Fruit fly (Drosophila melanogaster) whole organism, pupa: Measurements from ENCODE around the gene CG10137.

Experiments used
- CG10348 ChIP-seq: fragments of 200-800 bp; sonication (Bioruptor generic); IDR thresholded peaks from 2 replicates; pipeline ENCODE4 v1.3.6; 2022; ENCODE audit warnings: missing biosample characterization, missing genetic modification characterization
- CG12605 ChIP-seq: fragments of 200-800 bp; sonication (Bioruptor generic); IDR thresholded peaks from 2 replicates; pipeline ENCODE4 v1.3.6; 2022; ENCODE audit warnings: missing biosample characterization, missing genetic modification characterization
- CG13204 ChIP-seq: fragments of 200-800 bp; sonication (Bioruptor generic); optimal IDR thresholded peaks from 2 replicates; lab custom pipeline; 2018; ENCODE audit warnings: missing biosample characterization, mild to moderate bottlenecking, missing genetic modification characterization, moderate library complexity
- CG14655 ChIP-seq: fragments of 200-800 bp; sonication (Bioruptor generic); optimal IDR thresholded peaks from 3 replicates; lab custom pipeline; 2017; ENCODE audit warnings: mild to moderate bottlenecking, missing biosample characterization, missing genetic modification reagents, missing genetic modification characterization
- CG15710 ChIP-seq: fragments of 200-800 bp; sonication (Bioruptor generic); optimal IDR thresholded peaks from 2 replicates; lab custom pipeline; 2018; ENCODE audit warnings: missing biosample characterization, mild to moderate bottlenecking, missing genetic modification characterization, moderate library complexity
- CG17806 ChIP-seq: fragments of 200-800 bp; sonication (Bioruptor generic); optimal IDR thresholded peaks from 2 replicates; lab custom pipeline; 2018; ENCODE audit warnings: missing biosample characterization, mild to moderate bottlenecking, missing genetic modification characterization, moderate library complexity
- CG32121 ChIP-seq: fragments of 200-800 bp; sonication (Bioruptor generic); IDR thresholded peaks from 2 replicates; pipeline ENCODE4 v1.3.6; 2022; ENCODE audit warnings: missing biosample characterization, missing genetic modification characterization
- CG34367 ChIP-seq: fragments of 200-800 bp; sonication (Bioruptor generic); optimal IDR thresholded peaks from 2 replicates; lab custom pipeline; 2018; ENCODE audit warnings: missing biosample characterization, mild to moderate bottlenecking, missing genetic modification characterization
- CG4496 ChIP-seq: fragments of 200-800 bp; sonication (Bioruptor generic); IDR thresholded peaks from 3 replicates; pipeline ENCODE4 v1.3.6; 2022; ENCODE audit warnings: missing biosample characterization, missing genetic modification characterization
- CG8159 ChIP-seq: fragments of 200-800 bp; sonication (Bioruptor generic); optimal IDR thresholded peaks from 3 replicates; lab custom pipeline; 2018; ENCODE audit warnings: missing biosample characterization, mild to moderate bottlenecking, missing genetic modification characterization, moderate library complexity
- CG8301 ChIP-seq: fragments of 200-800 bp; sonication (Bioruptor generic); optimal IDR thresholded peaks from 2 replicates; lab custom pipeline; 2018; ENCODE audit warnings: missing biosample characterization, mild to moderate bottlenecking, missing genetic modification characterization
- CG9948 ChIP-seq: fragments of 200-800 bp; sonication (Bioruptor generic); optimal IDR thresholded peaks from 2 replicates; lab custom pipeline; 2018; ENCODE audit warnings: missing biosample characterization, mild to moderate bottlenecking, missing genetic modification characterization, moderate library complexity
- D1 ChIP-seq: fragments of 200-800 bp; sonication (Bioruptor generic); optimal IDR thresholded peaks from 2 replicates; lab custom pipeline; 2018; ENCODE audit warnings: missing biosample characterization, mild to moderate bottlenecking, missing genetic modification characterization, moderate library complexity
- EcR ChIP-seq: fragments of 200-800 bp; sonication (Bioruptor generic); optimal IDR thresholded peaks from 3 replicates; lab custom pipeline; 2019; ENCODE audit warnings: missing biosample characterization, missing genetic modification characterization, mild to moderate bottlenecking, moderate library complexity, missing genetic modification reagents
- Ets98B ChIP-seq: fragments of 200-800 bp; sonication (Bioruptor generic); IDR thresholded peaks from 2 replicates; pipeline ENCODE4 v1.3.6; 2022; ENCODE audit warnings: missing biosample characterization, missing genetic modification characterization
- Pif1A ChIP-seq: fragments of 200-800 bp; sonication (Bioruptor generic); optimal IDR thresholded peaks from 3 replicates; lab custom pipeline; 2016; ENCODE audit warnings: missing biosample characterization, missing genetic modification characterization
- Pif1B ChIP-seq: fragments of 200-800 bp; sonication (Bioruptor generic); optimal IDR thresholded peaks from 3 replicates; lab custom pipeline; 2016; ENCODE audit warnings: missing biosample characterization, missing genetic modification characterization
- Snoo ChIP-seq: fragments of 200-800 bp; sonication (Bioruptor generic); optimal IDR thresholded peaks from 3 replicates; lab custom pipeline; 2017; ENCODE audit warnings: missing biosample characterization, mild to moderate bottlenecking, missing genetic modification characterization, inconsistent platforms
- fd96Ca ChIP-seq: fragments of 200-800 bp; sonication (Bioruptor generic); IDR thresholded peaks from 3 replicates; pipeline ENCODE4 v1.3.6; 2022; ENCODE audit warnings: missing biosample characterization, missing genetic modification characterization
- gl ChIP-seq: fragments of 200-800 bp; sonication (Bioruptor generic); optimal IDR thresholded peaks from 2 replicates; lab custom pipeline; 2018; ENCODE audit warnings: missing biosample characterization, mild to moderate bottlenecking, missing genetic modification characterization
- rn ChIP-seq: fragments of 200-800 bp; sonication (Bioruptor generic); IDR thresholded peaks from 2 replicates; pipeline ENCODE4 v1.3.6; 2022; ENCODE audit warnings: missing biosample characterization, missing genetic modification characterization

The CG10137 gene

dm6 chr2L:19526316-19526715, at the start of gene CG10137, which contains the start of gene Dpm1:
TSS of gene CG10137 (plus strand) at chr2L:19526686.
TSS of gene Dpm1 (minus strand) at chr2L:19526368.
- no peak for TF ChIP-seq CG17806 (tag; lab: Kevin White, UChicago)
- no peak for TF ChIP-seq Pif1B
- TF ChIP-seq CG8301 (tag; lab: Kevin White, UChicago) = no peak
- TF ChIP-seq CG15710 (tag; lab: Kevin White, UChicago) = no peak
- TF ChIP-seq gl (tag; lab: Kevin White, UChicago) = no peak
- no peak for TF ChIP-seq CG4496 (GFP tag; lab: Robert Waterston, UW)
- TF ChIP-seq CG14655 (GFP tag; lab: Kevin White, UChicago) = no peak
- no peak for TF ChIP-seq Ets98B
- no peak for TF ChIP-seq Snoo (tag; lab: Kevin White, UChicago)
- TF ChIP-seq CG12605 = no peak
- TF ChIP-seq CG9948 (tag; lab: Kevin White, UChicago) = no peak
- TF ChIP-seq CG34367 = no peak
- TF ChIP-seq CG10348 = no peak
- no peak for TF ChIP-seq CG8159
- no peak for TF ChIP-seq CG13204 (GFP tag; lab: Kevin White, UChicago)
- TF ChIP-seq Pif1A (GFP tag; lab: Kevin White, UChicago) = no peak
- no peak for TF ChIP-seq CG32121
- TF ChIP-seq, all 21 proteins: peak for 0

dm6 chr2L:19479249-19479984, 47.1 kb upstream of the CG10137 start:
- TF ChIP-seq CG13204 (GFP tag; lab: Kevin White, UChicago) (no peak), EcR (GFP tag; lab: Kevin White, UChicago) (no peak), gl (tag; lab: Kevin White, UChicago) (no peak), CG12605 (no peak), CG8301 (tag; lab: Kevin White, UChicago) (no peak), CG8159 (no peak), CG9948 (tag; lab: Kevin White, UChicago) (no peak), CG17806 (tag; lab: Kevin White, UChicago) (no peak), rn (no peak), CG34367 (no peak), fd96Ca (GFP tag; lab: Robert Waterston, UW) (no peak)

- TF ChIP-seq Pif1B = no peak
- no peak for TF ChIP-seq fd96Ca (GFP tag; lab: Robert Waterston, UW)
- no peak for TF ChIP-seq CG32121
- no peak for TF ChIP-seq Pif1A (GFP tag; lab: Kevin White, UChicago)
- TF ChIP-seq CG9948 (tag; lab: Kevin White, UChicago) = no peak
- TF ChIP-seq gl (tag; lab: Kevin White, UChicago) = no peak
- TF ChIP-seq CG34367 = no peak
- TF ChIP-seq EcR (GFP tag; lab: Kevin White, UChicago) = no peak
- TF ChIP-seq CG10348 = no peak
- no peak for TF ChIP-seq rn
These were observed 45.8 kb upstream of the CG10137 start for dm6 chr2L:19480406-19481334.

dm6 chr2L:19484539-19484938, 41.9 kb upstream of the CG10137 start, which contains the start of the genes CG10195 and CG13084:
TSS of gene CG10195 (minus strand) at chr2L:19484705.
TSS of gene CG13084 (plus strand) at chr2L:19484930.
- TF ChIP-seq CG4496 (GFP tag; lab: Robert Waterston, UW) = no peak
- TF ChIP-seq CG10348 = no peak
- TF ChIP-seq CG34367 = no peak
- no peak for TF ChIP-seq CG14655 (GFP tag; lab: Kevin White, UChicago)
- no peak for TF ChIP-seq Ets98B
- no peak for TF ChIP-seq Pif1A (GFP tag; lab: Kevin White, UChicago)

- TF ChIP-seq CG12605 = no peak
- TF ChIP-seq Pif1B = no peak
- TF ChIP-seq EcR (GFP tag; lab: Kevin White, UChicago) = no peak
- TF ChIP-seq CG14655 (GFP tag; lab: Kevin White, UChicago) = no peak
- no peak for TF ChIP-seq CG10348
- TF ChIP-seq D1 = no peak
- TF ChIP-seq CG4496 (GFP tag; lab: Robert Waterston, UW) = no peak
- no peak for TF ChIP-seq Snoo (tag; lab: Kevin White, UChicago)
- no peak for TF ChIP-seq fd96Ca (GFP tag; lab: Robert Waterston, UW)
- TF ChIP-seq CG32121 = no peak
- no peak for TF ChIP-seq CG15710 (tag; lab: Kevin White, UChicago)
- TF ChIP-seq CG17806 (tag; lab: Kevin White, UChicago) = no peak
- TF ChIP-seq CG8301 (tag; lab: Kevin White, UChicago) = no peak
- no peak for TF ChIP-seq CG9948 (tag; lab: Kevin White, UChicago)
- TF ChIP-seq gl (tag; lab: Kevin White, UChicago) = no peak
These were observed 39.3 kb upstream of the CG10137 start, which contains the start of gene CG13083 for dm6 chr2L:19487190-19487589. TSS of gene CG13083 (plus strand) at chr2L:19487490.

dm6 chr2L:19489997-19490461, 36.5 kb upstream of the CG10137 start, which contains the start of the genes CG10194 and CG18094:
TSS of gene CG10194 (minus strand) at chr2L:19490104.
TSS of gene CG18094 (plus strand) at chr2L:19490262.
- TF ChIP-seq Ets98B (no peak), CG10348 (no peak), D1 (no peak), Pif1B (no peak), Pif1A (GFP tag; lab: Kevin White, UChicago) (no peak), gl (tag; lab: Kevin White, UChicago) (no peak), CG15710 (tag; lab: Kevin White, UChicago) (no peak), CG12605 (peak; percentile 61), CG9948 (tag; lab: Kevin White, UChicago) (no peak), fd96Ca (GFP tag; lab: Robert Waterston, UW) (no peak), CG17806 (tag; lab: Kevin White, UChicago) (no peak), CG8301 (tag; lab: Kevin White, UChicago) (no peak), CG4496 (GFP tag; lab: Robert Waterston, UW) (peak; percentile 40; the same call in 1 of the 3 replicates), CG34367 (no peak), CG13204 (GFP tag; lab: Kevin White, UChicago) (no peak), CG32121 (peak; percentile 50), Snoo (tag; lab: Kevin White, UChicago) (no peak), CG8159 (no peak), EcR (GFP tag; lab: Kevin White, UChicago) (no peak), CG14655 (GFP tag; lab: Kevin White, UChicago) (no peak), rn (no peak)
